Worm (Caenorhabditis elegans): ENCODE data around the gene nhr-43.

DNA sequence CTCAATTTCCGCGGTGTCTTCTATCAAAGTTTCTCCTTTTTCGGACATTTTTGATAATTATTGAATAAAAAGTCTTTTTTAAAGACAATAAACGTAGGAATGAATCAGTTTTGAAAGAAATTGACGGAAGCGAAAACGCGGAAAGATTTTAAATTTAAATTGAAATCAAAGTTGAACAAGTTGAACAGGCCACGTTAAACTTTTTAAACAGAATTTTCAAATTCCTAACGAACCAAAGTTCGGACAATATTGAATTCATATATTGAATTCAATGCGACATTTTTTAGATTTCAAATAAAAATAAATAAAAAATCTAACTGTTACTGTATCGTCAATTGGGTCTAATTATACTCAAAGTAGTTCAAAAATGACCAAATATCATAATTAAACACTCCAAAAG lies 50.3 kb downstream of the nhr-43 start, which contains the start of gene hdl-1:
- TF ChIP-seq R02D3.7 (tag; optimal IDR thresholded peaks at IDR 0.05) (no peak), nhr-77 (tag; optimal IDR thresholded peaks at IDR 0.05) (no peak), nhr-237 (tag; optimal IDR thresholded peaks at IDR 0.05) (no peak), egl-27 (tag; optimal IDR thresholded peaks at IDR 0.05) (no peak), pha-4 (tag; optimal IDR thresholded peaks at IDR 0.05) (no peak), elt-1 (tag; optimal IDR thresholded peaks at IDR 0.05) (no peak), daf-12 (tag; optimal IDR thresholded peaks at IDR 0.05) (no peak), pqm-1 (tag; optimal IDR thresholded peaks at IDR 0.05) (no peak), ztf-4 (tag; optimal IDR thresholded peaks at IDR 0.05) (no peak)

All from whole organism, L3 larva.